Worm (Caenorhabditis elegans) whole organism, midembryonic: ENCODE data around the gene dph-2.
A peak's percentile ranks its signal among the peaks of the same experiment; 100 is the strongest.

ENCODE experiments used
- cog-1 ChIP-seq: sonication (generic microtip); optimal IDR thresholded peaks from 2 replicates; lab custom pipeline; 2016; ENCODE audit warnings: missing genetic modification characterization, missing compliant biosample characterization
- flt-1 ChIP-seq: fragments of 200-800 bp; sonication (Bioruptor generic); IDR thresholded peaks from 2 replicates; pipeline ENCODE4 v1.3.6; 2022; ENCODE audit warnings: missing genetic modification characterization, missing compliant biosample characterization
- klf-2 ChIP-seq: fragments of 200-800 bp; sonication (Bioruptor generic); conservative IDR thresholded peaks from 2 replicates; pipeline ENCODE4 v1.3.6; 2022; ENCODE audit warnings: missing genetic modification reagents, missing genetic modification characterization, missing compliant biosample characterization
- med-1 ChIP-seq: sonication (generic microtip); optimal IDR thresholded peaks from 2 replicates; lab custom pipeline; 2017; ENCODE audit warnings: missing genetic modification characterization, mild to moderate bottlenecking, missing compliant biosample characterization, antibody characterized with exemption, missing genetic modification reagents; ENCODE audit not compliant: insufficient read depth
- ref-1 ChIP-seq: fragments of 200-800 bp; sonication (Bioruptor generic); conservative IDR thresholded peaks from 2 replicates; pipeline ENCODE4 v1.3.6; 2022; ENCODE audit warnings: missing genetic modification reagents, missing genetic modification characterization, missing compliant biosample characterization
- tab-1 ChIP-seq: fragments of 200-800 bp; sonication (Bioruptor generic); IDR thresholded peaks from 2 replicates; pipeline ENCODE4 v1.3.6; 2022; ENCODE audit warnings: missing genetic modification characterization, missing compliant biosample characterization
- ztf-23 ChIP-seq: fragments of 200-800 bp; sonication (Bioruptor generic); IDR thresholded peaks from 2 replicates; pipeline ENCODE4 v1.3.6; 2022; ENCODE audit warnings: missing genetic modification reagents, missing genetic modification characterization, missing compliant biosample characterization
- ztf-29 ChIP-seq: fragments of 200-800 bp; sonication (Bioruptor generic); IDR thresholded peaks from 2 replicates; pipeline ENCODE4 v1.3.6; 2022; ENCODE audit warnings: missing genetic modification reagents, missing genetic modification characterization, missing compliant biosample characterization

DNA sequence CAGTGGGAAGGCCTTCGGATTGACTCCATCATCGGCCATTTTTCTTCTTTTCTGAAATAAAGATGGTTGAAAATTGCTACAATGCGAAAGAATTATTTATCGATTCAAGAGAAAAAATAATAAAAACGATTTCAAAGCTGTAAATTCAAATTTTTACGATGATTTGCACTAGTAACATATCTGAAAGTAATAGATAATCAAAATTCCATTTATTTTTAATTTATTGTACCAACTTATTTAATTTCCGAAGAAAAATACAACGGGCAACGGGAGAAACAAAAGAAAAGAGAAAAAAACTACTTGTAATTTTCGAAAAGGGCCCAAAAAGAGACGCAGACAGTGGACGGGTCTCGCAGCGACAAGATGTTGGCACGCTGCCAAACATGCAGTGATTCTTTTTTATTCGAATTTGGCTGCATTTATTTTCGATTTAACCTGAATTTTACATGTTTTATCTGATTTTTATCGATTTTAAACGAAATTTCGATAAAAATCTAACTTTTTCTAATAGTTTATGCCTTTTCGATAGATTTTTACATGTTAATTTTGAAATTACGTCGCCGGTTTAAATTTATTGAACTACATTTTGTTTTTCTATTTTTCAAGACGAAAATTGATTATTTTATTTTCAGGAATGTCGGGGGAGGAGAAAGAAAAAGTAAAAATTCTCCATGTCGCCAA lies 55.4 kb downstream of the dph-2 start, which contains the start of the genes snu-13 and rsp-7:
- no peak for TF ChIP-seq ztf-29
- TF ChIP-seq flt-1: no peak
- TF ChIP-seq ztf-23 (GFP tag; lab: Robert Waterston, UW): no peak
- peak; percentile 45 for TF ChIP-seq cog-1
- TF ChIP-seq ref-1 (GFP tag; lab: Robert Waterston, UW): no peak
- no peak for TF ChIP-seq med-1
- TF ChIP-seq klf-2 (GFP tag; lab: Robert Waterston, UW): no peak
- no peak for TF ChIP-seq tab-1 (GFP tag; lab: Robert Waterston, UW)
